Fruit fly (Drosophila melanogaster) S2 (cell line): Measurements from ENCODE around the gene Tsen2.

ENCODE experiments used
- CG8478 ChIP-seq: fragments of >200 bp; optimal IDR thresholded peaks from 2 replicates; lab custom pipeline; 2018
- CTCF ChIP-seq, 2 experiments: fragments of >200 bp; optimal IDR thresholded peaks; 2 replicates each; lab custom pipeline; 2018

- no peak for TF ChIP-seq CG8478 (lab: Kevin White, UChicago)
- no peak for TF ChIP-seq CTCF (optimal IDR thresholded peaks at IDR 0.05; lab: Kevin White, UChicago)
Measured at dm6 chr2L:16718446-16719173, 11.0 kb upstream of the Tsen2 start.
